Worm (Caenorhabditis elegans): ENCODE measurements around the gene F53E10.1.

DNA sequence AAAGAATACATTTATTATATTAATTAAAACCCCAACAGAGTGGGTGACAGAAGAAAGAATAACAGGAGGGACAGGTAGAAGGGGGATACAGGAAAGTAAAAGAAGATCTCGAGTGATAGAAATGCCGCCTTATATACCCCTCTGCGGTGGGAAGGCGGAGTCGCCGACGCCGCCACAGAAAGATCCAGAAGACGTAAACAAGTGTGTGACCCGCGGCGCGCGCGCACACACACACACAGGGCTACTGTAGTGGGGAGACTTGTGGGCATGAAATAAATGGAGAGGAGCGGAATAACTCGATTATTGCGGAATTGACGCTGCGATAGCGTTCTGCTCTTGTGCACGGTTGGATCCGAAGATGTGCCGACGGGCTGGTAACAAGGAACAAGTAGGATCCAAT is 19.4 kb upstream of the F53E10.1 start:
- TF ChIP-seq lin-32 (GFP tag; optimal IDR thresholded peaks at IDR 0.05) (no peak), ces-1 (GFP tag; optimal IDR thresholded peaks at IDR 0.05) (no peak)

Data from whole organism, mixed stage, embryonic.